Fruit fly (Drosophila melanogaster) whole organism, embryonic: ENCODE data around the gene bsk.

ENCODE experiments used
- Aef1 ChIP-seq: fragments of 200-800 bp; sonication (Bioruptor generic); IDR thresholded peaks from 3 replicates; pipeline ENCODE4 v1.3.6; 2022; ENCODE audit warnings: missing biosample characterization, missing genetic modification characterization
- CG10209 ChIP-seq: fragments of 200-800 bp; sonication (Bioruptor generic); optimal IDR thresholded peaks from 3 replicates; lab custom pipeline; 2017; ENCODE audit warnings: missing biosample characterization, mild to moderate bottlenecking, missing genetic modification characterization, missing genetic modification reagents
- CG10431 ChIP-seq: fragments of 200-800 bp; sonication (Bioruptor generic); optimal IDR thresholded peaks from 3 replicates; lab custom pipeline; 2018; ENCODE audit warnings: missing biosample characterization, mild to moderate bottlenecking, missing genetic modification characterization
- CG10654 ChIP-seq: fragments of 200-800 bp; sonication (Bioruptor generic); optimal IDR thresholded peaks from 2 replicates; lab custom pipeline; 2016; ENCODE audit warnings: missing biosample characterization, missing genetic modification characterization
- CG11085 ChIP-seq: fragments of 200-800 bp; sonication (Bioruptor generic); IDR thresholded peaks from 2 replicates; pipeline ENCODE4 v1.3.6; 2022; ENCODE audit warnings: missing biosample characterization, missing genetic modification characterization
- CG11093 ChIP-seq: fragments of 200-800 bp; sonication (Bioruptor generic); IDR thresholded peaks from 3 replicates; pipeline ENCODE4 v1.3.6; 2022; ENCODE audit warnings: missing biosample characterization, missing genetic modification characterization
- CG11560 ChIP-seq: fragments of 200-800 bp; sonication (Bioruptor generic); IDR thresholded peaks from 3 replicates; pipeline ENCODE4 v1.3.6; 2022; ENCODE audit warnings: missing biosample characterization, missing genetic modification characterization
- CG12391 ChIP-seq: fragments of 200-800 bp; sonication (Bioruptor generic); optimal IDR thresholded peaks from 3 replicates; lab custom pipeline; 2018; ENCODE audit warnings: missing biosample characterization, mild to moderate bottlenecking, missing genetic modification characterization, moderate library complexity
- CG13894 ChIP-seq: fragments of 200-800 bp; sonication (Bioruptor generic); optimal IDR thresholded peaks from 3 replicates; lab custom pipeline; 2018; ENCODE audit warnings: missing biosample characterization, mild to moderate bottlenecking, missing genetic modification characterization, moderate library complexity
- CG16815 ChIP-seq: fragments of 200-800 bp; sonication (Bioruptor generic); optimal IDR thresholded peaks from 3 replicates; lab custom pipeline; 2017; ENCODE audit warnings: missing biosample characterization, mild to moderate bottlenecking, missing genetic modification characterization
- CG17385 ChIP-seq: fragments of 200-800 bp; sonication (Bioruptor generic); optimal IDR thresholded peaks from 3 replicates; lab custom pipeline; 2018; ENCODE audit warnings: missing biosample characterization, mild to moderate bottlenecking, missing genetic modification characterization
- CG17912 ChIP-seq: fragments of 200-800 bp; sonication (Bioruptor generic); optimal IDR thresholded peaks from 2 replicates; lab custom pipeline; 2018; ENCODE audit warnings: missing biosample characterization, mild to moderate bottlenecking, missing genetic modification characterization
- CG18619 ChIP-seq: fragments of 200-800 bp; sonication (Bioruptor generic); optimal IDR thresholded peaks from 3 replicates; lab custom pipeline; 2017; ENCODE audit warnings: missing biosample characterization, mild to moderate bottlenecking, missing genetic modification characterization
- CG2889 ChIP-seq: fragments of 200-800 bp; sonication (Bioruptor generic); IDR thresholded peaks from 3 replicates; pipeline ENCODE4 v1.3.6; 2022; ENCODE audit warnings: missing biosample characterization, missing genetic modification characterization
- CG31224 ChIP-seq: fragments of 200-800 bp; sonication (Bioruptor generic); IDR thresholded peaks from 2 replicates; pipeline ENCODE4 v1.3.6; 2022; ENCODE audit warnings: missing biosample characterization, missing genetic modification characterization
- CG4730 ChIP-seq: fragments of 200-800 bp; sonication (Bioruptor generic); IDR thresholded peaks from 2 replicates; pipeline ENCODE4 v1.3.6; 2022; ENCODE audit warnings: missing biosample characterization, missing genetic modification characterization
- CG8765 ChIP-seq: fragments of 200-800 bp; sonication (Bioruptor generic); IDR thresholded peaks from 2 replicates; pipeline ENCODE4 v1.3.6; 2022; ENCODE audit warnings: missing biosample characterization, missing genetic modification characterization
- CG8924 ChIP-seq: fragments of 200-800 bp; optimal IDR thresholded peaks from 3 replicates; lab custom pipeline; 2019; ENCODE audit warnings: missing biosample characterization, mild to moderate bottlenecking, missing genetic modification characterization, moderate library complexity
- CkIIα-i1 ChIP-seq: fragments of 200-800 bp; sonication (Bioruptor generic); IDR thresholded peaks from 2 replicates; pipeline ENCODE4 v1.3.6; 2022; ENCODE audit warnings: missing biosample characterization, missing genetic modification characterization
- D19B ChIP-seq: fragments of 200-800 bp; sonication (Bioruptor generic); optimal IDR thresholded peaks from 2 replicates; lab custom pipeline; 2017; ENCODE audit warnings: missing biosample characterization, mild to moderate bottlenecking, missing genetic modification characterization
- Dref ChIP-seq: fragments of 200-800 bp; sonication (Bioruptor generic); IDR thresholded peaks from 2 replicates; pipeline ENCODE4 v1.3.6; 2022; ENCODE audit warnings: missing biosample characterization, missing genetic modification characterization
- Drgx ChIP-seq: fragments of 200-800 bp; sonication (Bioruptor generic); IDR thresholded peaks from 2 replicates; pipeline ENCODE4 v1.3.6; 2022; ENCODE audit warnings: missing biosample characterization, missing genetic modification characterization
- Ets97D ChIP-seq: fragments of 200-800 bp; sonication (Bioruptor generic); optimal IDR thresholded peaks from 3 replicates; lab custom pipeline; 2016; ENCODE audit warnings: missing biosample characterization, missing genetic modification characterization
- HLH3B ChIP-seq: fragments of 200-800 bp; sonication (Bioruptor generic); IDR thresholded peaks from 2 replicates; pipeline ENCODE4 v1.3.6; 2022; ENCODE audit warnings: missing biosample characterization, missing genetic modification characterization
- Hand ChIP-seq: fragments of 200-800 bp; sonication (Bioruptor generic); optimal IDR thresholded peaks from 2 replicates; lab custom pipeline; 2017; ENCODE audit warnings: mild to moderate bottlenecking, missing biosample characterization, missing genetic modification reagents, missing genetic modification characterization
- Hr39 ChIP-seq: fragments of >200 bp; optimal IDR thresholded peaks from 2 replicates; lab custom pipeline; 2017
- Hr51 ChIP-seq, 2 experiments: fragments of 200-800 bp; sonication (Bioruptor generic); optimal IDR thresholded peaks; 2 replicates in 1 of 2; 3 replicates in 1 of 2; lab custom pipeline; 2016 to 2018; ENCODE audit warnings: missing biosample characterization in 2 of 2, missing genetic modification characterization in 2 of 2, mild to moderate bottlenecking in 1 of 2, moderate library complexity in 1 of 2
- Hsf ChIP-seq: fragments of 200-800 bp; sonication (Bioruptor generic); optimal IDR thresholded peaks from 3 replicates; lab custom pipeline; 2016; ENCODE audit warnings: missing biosample characterization, missing genetic modification characterization
- NK7.1 ChIP-seq: fragments of 200-800 bp; sonication (Bioruptor generic); optimal IDR thresholded peaks from 3 replicates; lab custom pipeline; 2016; ENCODE audit warnings: missing biosample characterization, missing genetic modification characterization
- Nf-YA ChIP-seq: fragments of 200-800 bp; sonication (Bioruptor generic); IDR thresholded peaks from 2 replicates; pipeline ENCODE4 v1.3.6; 2022; ENCODE audit warnings: missing biosample characterization, missing genetic modification characterization
- Oaz ChIP-seq: fragments of 200-800 bp; sonication (Bioruptor generic); IDR thresholded peaks from 2 replicates; pipeline ENCODE4 v1.3.6; 2022; ENCODE audit warnings: missing biosample characterization, missing genetic modification characterization
- Opbp ChIP-seq: fragments of 200-800 bp; sonication (Bioruptor generic); IDR thresholded peaks from 3 replicates; pipeline ENCODE4 v1.3.6; 2022; ENCODE audit warnings: missing biosample characterization, missing genetic modification characterization; ENCODE audit not compliant: partially characterized antibody
- Sox102F ChIP-seq: fragments of 200-800 bp; sonication (Bioruptor generic); optimal IDR thresholded peaks from 2 replicates; lab custom pipeline; 2018; ENCODE audit warnings: missing biosample characterization, mild to moderate bottlenecking, missing genetic modification characterization, moderate library complexity
- Sry-β ChIP-seq: fragments of 200-800 bp; sonication (Bioruptor generic); optimal IDR thresholded peaks from 2 replicates; lab custom pipeline; 2018; ENCODE audit warnings: missing biosample characterization, mild to moderate bottlenecking, missing genetic modification characterization, moderate library complexity
- Vsx1 ChIP-seq: fragments of 200-800 bp; sonication (Bioruptor generic); optimal IDR thresholded peaks from 2 replicates; lab custom pipeline; 2017; ENCODE audit warnings: missing biosample characterization, mild to moderate bottlenecking, missing genetic modification characterization, missing genetic modification reagents
- ac ChIP-seq: fragments of 200-800 bp; sonication (Bioruptor generic); optimal IDR thresholded peaks from 3 replicates; lab custom pipeline; 2017; ENCODE audit warnings: missing biosample characterization, mild to moderate bottlenecking, missing genetic modification characterization
- ash1 ChIP-seq: fragments of 200-800 bp; sonication (Bioruptor generic); optimal IDR thresholded peaks from 2 replicates; lab custom pipeline; 2018; ENCODE audit warnings: missing biosample characterization, mild to moderate bottlenecking, missing genetic modification characterization
- az2 ChIP-seq: fragments of 200-800 bp; sonication (Bioruptor generic); optimal IDR thresholded peaks from 3 replicates; lab custom pipeline; 2016; ENCODE audit warnings: missing biosample characterization, missing genetic modification characterization
- bcd ChIP-seq: fragments of 200-800 bp; sonication (Bioruptor generic); optimal IDR thresholded peaks from 2 replicates; lab custom pipeline; 2017; ENCODE audit warnings: missing biosample characterization, mild to moderate bottlenecking, missing genetic modification characterization
- br ChIP-seq: fragments of >200 bp; optimal IDR thresholded peaks from 2 replicates; lab custom pipeline; 2017
- chn ChIP-seq: fragments of 200-800 bp; sonication (Bioruptor generic); optimal IDR thresholded peaks from 2 replicates; lab custom pipeline; 2016; ENCODE audit warnings: missing biosample characterization, missing genetic modification characterization
- fd64A ChIP-seq: fragments of 200-800 bp; sonication (Bioruptor generic); optimal IDR thresholded peaks from 3 replicates; lab custom pipeline; 2018; ENCODE audit warnings: missing biosample characterization, mild to moderate bottlenecking, missing genetic modification characterization
- nau ChIP-seq: fragments of 200-800 bp; sonication (Bioruptor generic); optimal IDR thresholded peaks from 3 replicates; lab custom pipeline; 2017; ENCODE audit warnings: missing biosample characterization, mild to moderate bottlenecking, missing genetic modification characterization, missing genetic modification reagents
- peb ChIP-seq: fragments of 200-800 bp; sonication (Bioruptor generic); IDR thresholded peaks from 2 replicates; pipeline ENCODE4 v1.3.6; 2022; ENCODE audit warnings: missing biosample characterization, missing genetic modification characterization
- pros ChIP-seq: fragments of 200-800 bp; sonication (Bioruptor generic); optimal IDR thresholded peaks from 3 replicates; lab custom pipeline; 2019; ENCODE audit warnings: missing biosample characterization, mild to moderate bottlenecking, missing genetic modification characterization, moderate library complexity
- ranshi ChIP-seq: fragments of 200-800 bp; sonication (Bioruptor generic); IDR thresholded peaks from 2 replicates; pipeline ENCODE4 v1.3.6; 2022; ENCODE audit warnings: missing biosample characterization, missing genetic modification characterization
- row ChIP-seq: fragments of 200-800 bp; sonication (Bioruptor generic); IDR thresholded peaks from 3 replicates; pipeline ENCODE4 v1.3.6; 2022; ENCODE audit warnings: missing biosample characterization, missing genetic modification characterization
- sc ChIP-seq, 3 experiments: fragments of >200 bp in 2 of 3; fragments of 200-800 bp in 1 of 3; sonication (Bioruptor generic) in 1 of 3; optimal IDR thresholded peaks; 2 replicates in 2 of 3; 3 replicates in 1 of 3; lab custom pipeline; 2017; ENCODE audit warnings: mild to moderate bottlenecking in 1 of 3, missing biosample characterization in 1 of 3, missing genetic modification characterization in 1 of 3, missing genetic modification reagents in 1 of 3
- sens-2 ChIP-seq: fragments of 200-800 bp; sonication (Bioruptor generic); IDR thresholded peaks from 2 replicates; pipeline ENCODE4 v1.3.6; 2022; ENCODE audit warnings: missing biosample characterization, missing genetic modification characterization
- slou ChIP-seq: fragments of 200-800 bp; sonication (Bioruptor generic); optimal IDR thresholded peaks from 3 replicates; lab custom pipeline; 2016; ENCODE audit warnings: missing biosample characterization, missing genetic modification characterization
- tgo ChIP-seq: fragments of 200-800 bp; sonication (Bioruptor generic); IDR thresholded peaks from 3 replicates; pipeline ENCODE4 v1.3.6; 2022; ENCODE audit warnings: missing biosample characterization, missing genetic modification characterization
- tio ChIP-seq: fragments of 200-800 bp; sonication (Bioruptor generic); optimal IDR thresholded peaks from 2 replicates; lab custom pipeline; 2017; ENCODE audit warnings: missing biosample characterization, missing genetic modification characterization, inconsistent platforms
- wek ChIP-seq: fragments of 200-800 bp; sonication (Bioruptor generic); optimal IDR thresholded peaks from 3 replicates; lab custom pipeline; 2018; ENCODE audit warnings: missing biosample characterization, mild to moderate bottlenecking, missing genetic modification characterization, moderate library complexity

bsk gene

DNA sequence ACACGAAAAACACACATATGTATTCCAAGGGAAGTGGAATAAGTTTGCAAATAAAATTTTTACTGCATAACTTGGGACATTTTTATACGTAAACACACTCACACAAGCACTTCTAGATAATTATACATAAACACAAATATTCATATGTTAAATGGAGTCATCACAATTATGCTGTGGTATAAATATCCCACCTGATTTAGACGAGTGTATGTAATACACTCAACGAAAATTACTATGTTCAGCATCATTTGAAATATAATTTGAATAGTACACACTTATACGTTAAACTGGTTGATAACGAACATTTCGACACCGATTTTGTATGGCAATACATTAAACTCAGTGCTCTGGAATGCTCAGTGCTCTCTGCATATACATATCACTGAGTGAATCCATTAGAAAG is 19.2 kb downstream of the bsk start (continued):
- TF ChIP-seq CG8765 (GFP tag; lab: Robert Waterston, UW) (no peak), nau (GFP tag; lab: Kevin White, UChicago) (peak; percentile 42), wek (GFP tag; lab: Kevin White, UChicago) (no peak), CG13894 (no peak), az2 (GFP tag; lab: Kevin White, UChicago) (no peak), chn (GFP tag; lab: Kevin White, UChicago) (no peak), Oaz (no peak), CkIIα-i1 (GFP tag; lab: Robert Waterston, UW) (no peak), pros (GFP tag; lab: Kevin White, UChicago) (no peak), NK7.1 (GFP tag; lab: Kevin White, UChicago) (no peak), Vsx1 (GFP tag; lab: Kevin White, UChicago) (no peak), ash1 (GFP tag; lab: Kevin White, UChicago) (no peak), CG18619 (GFP tag; lab: Kevin White, UChicago) (no peak), ac (GFP tag; lab: Kevin White, UChicago) (no peak), CG11093 (GFP tag; lab: Robert Waterston, UW) (no peak), D19B (GFP tag; lab: Kevin White, UChicago) (no peak), tio (GFP tag; lab: Kevin White, UChicago) (no peak), HLH3B (GFP tag; lab: Robert Waterston, UW) (0 out of 2 replicates have a peak, but pooled peaks have one; percentile 20), Sox102F (no peak), bcd (GFP tag; lab: Kevin White, UChicago) (no peak), Sry-β (GFP tag; lab: Kevin White, UChicago) (no peak), CG17385 (peak; percentile 19), Ets97D (no peak), peb (GFP tag; lab: Robert Waterston, UW) (no peak), Drgx (peak; percentile 44), sc (optimal IDR thresholded peaks at IDR 0.05; lab: Kevin White, UChicago) (no peak), sc (GFP tag; optimal IDR thresholded peaks at IDR 0.05; lab: Kevin White, UChicago) (no peak), row (no peak), Hand (no peak), CG10209 (GFP tag; lab: Kevin White, UChicago) (no peak), Dref (GFP tag; lab: Robert Waterston, UW) (no peak), CG8924 (tag; lab: Kevin White, UChicago) (peak; percentile 44), fd64A (GFP tag; lab: Kevin White, UChicago) (no peak), br (lab: Kevin White, UChicago) (no peak), tgo (GFP tag; lab: Robert Waterston, UW) (no peak), Aef1 (GFP tag; lab: Robert Waterston, UW) (no peak), CG2889 (GFP tag; lab: Robert Waterston, UW) (no peak), CG4730 (GFP tag; lab: Robert Waterston, UW) (no peak), CG16815 (GFP tag; lab: Kevin White, UChicago) (no peak), Hr39 (lab: Kevin White, UChicago) (no peak), ranshi (GFP tag; lab: Robert Waterston, UW) (no peak), Nf-YA (GFP tag; lab: Robert Waterston, UW) (no peak), Hsf (GFP tag; lab: Kevin White, UChicago) (no peak), CG10654 (GFP tag; lab: Kevin White, UChicago) (no peak), CG31224 (no peak), CG10431 (GFP tag; lab: Kevin White, UChicago) (no peak), CG17912 (no peak), sens-2 (no peak), CG11560 (no peak), Opbp (GFP tag; lab: Robert Waterston, UW) (no peak), CG12391 (tag; lab: Kevin White, UChicago) (no peak), CG11085 (GFP tag; lab: Robert Waterston, UW) (no peak), slou (GFP tag; lab: Kevin White, UChicago) (no peak), Hr51 (GFP tag; optimal IDR thresholded peaks at IDR 0.05; lab: Kevin White, UChicago) (no peak)
